Worm (Caenorhabditis elegans) whole organism, early embryonic: ENCODE results near the gene clec-219.

Source experiments
- B0310.2 ChIP-seq: sonication (generic microtip); optimal IDR thresholded peaks from 2 replicates; lab custom pipeline; 2016; ENCODE audit warnings: mild to moderate bottlenecking, missing genetic modification characterization, missing compliant biosample characterization
- F13C5.2 ChIP-seq: sonication (generic microtip); optimal IDR thresholded peaks from 2 replicates; lab custom pipeline; 2017; ENCODE audit warnings: mild to moderate bottlenecking, missing genetic modification characterization, inconsistent platforms, missing compliant biosample characterization
- aly-1 ChIP-seq: sonication (generic microtip); optimal IDR thresholded peaks from 2 replicates; lab custom pipeline; 2016; ENCODE audit warnings: missing genetic modification characterization, missing compliant biosample characterization
- ama-1 ChIP-seq: fragments of 150-350 bp; optimal IDR thresholded peaks from 2 replicates; lab custom pipeline; 2014
- ceh-13 ChIP-seq: fragments of 200-800 bp; sonication (Bioruptor generic); optimal IDR thresholded peaks from 2 replicates; lab custom pipeline; 2018; ENCODE audit warnings: mild to moderate bottlenecking, missing genetic modification characterization, missing compliant biosample characterization
- ceh-36 ChIP-seq: sonication (generic microtip); optimal IDR thresholded peaks from 2 replicates; lab custom pipeline; 2016; ENCODE audit warnings: missing genetic modification characterization, inconsistent platforms, missing compliant biosample characterization
- ets-7 ChIP-seq: sonication (generic microtip); optimal IDR thresholded peaks from 2 replicates; lab custom pipeline; 2016; ENCODE audit warnings: missing genotype, missing genetic modification characterization, missing compliant biosample characterization
- flt-1 ChIP-seq: fragments of 200-800 bp; sonication (Bioruptor generic); IDR thresholded peaks from 2 replicates; pipeline ENCODE4 v1.3.6; 2022; ENCODE audit warnings: missing genetic modification characterization, missing compliant biosample characterization
- hnd-1 ChIP-seq: sonication (generic microtip); optimal IDR thresholded peaks from 2 replicates; lab custom pipeline; 2016; ENCODE audit warnings: missing genetic modification characterization, missing compliant biosample characterization
- scrt-1 ChIP-seq: fragments of 200-800 bp; sonication (Bioruptor generic); IDR thresholded peaks from 2 replicates; pipeline ENCODE4 v1.3.6; 2022; ENCODE audit warnings: missing genetic modification characterization, missing compliant biosample characterization
- tbx-11 ChIP-seq: fragments of 200-800 bp; sonication (Bioruptor generic); IDR thresholded peaks from 2 replicates; pipeline ENCODE4 v1.3.6; 2022; ENCODE audit warnings: missing genetic modification characterization, missing compliant biosample characterization

ce11 chrV:8271995-8272394 lies 46.2 kb upstream of the clec-219 start, which contains the start of gene asp-5:
- no peak for TF ChIP-seq ceh-36 (tag; lab: Kevin White, UChicago)
- no peak for TF ChIP-seq flt-1 (GFP tag; lab: Robert Waterston, UW)
- no peak for TF ChIP-seq scrt-1 (GFP tag; lab: Robert Waterston, UW)
- no peak for TF ChIP-seq ama-1 (lab: Kevin White, UChicago)
- TF ChIP-seq B0310.2 (tag; lab: Kevin White, UChicago), result no peak
- no peak for TF ChIP-seq ets-7
- no peak for TF ChIP-seq hnd-1 (tag; lab: Kevin White, UChicago)
- no peak for TF ChIP-seq ceh-13
- TF ChIP-seq tbx-11 (GFP tag; lab: Robert Waterston, UW), result no peak
- TF ChIP-seq F13C5.2 (tag; lab: Kevin White, UChicago), result no peak
- no peak for TF ChIP-seq aly-1 (tag; lab: Kevin White, UChicago)
